Fruit fly (Drosophila melanogaster) whole organism: ENCODE results near the gene CG33557.

Experiments used
- CG8478 ChIP-seq: fragments of >200 bp; optimal IDR thresholded peaks from 2 replicates; lab custom pipeline; 2018; ENCODE audit warnings: inconsistent platforms
- Dll ChIP-seq: fragments of >200 bp; optimal IDR thresholded peaks from 2 replicates; lab custom pipeline; 2017
- EcR ChIP-seq, 2 experiments: fragments of >200 bp; optimal IDR thresholded peaks; 2 replicates each; lab custom pipeline; 2017; ENCODE audit warnings: missing biosample characterization in 2 of 2, missing genetic modification characterization in 2 of 2, missing genetic modification reagents in 2 of 2
- pan ChIP-seq: fragments of >200 bp; optimal IDR thresholded peaks from 2 replicates; lab custom pipeline; 2017
- psq ChIP-seq: fragments of >200 bp; optimal IDR thresholded peaks from 2 replicates; lab custom pipeline; 2017
- usp ChIP-seq: fragments of >200 bp; optimal IDR thresholded peaks from 2 replicates; lab custom pipeline; 2017; ENCODE audit warnings: missing biosample characterization, missing genetic modification characterization, mixed read lengths

The CG33557 gene

DNA sequence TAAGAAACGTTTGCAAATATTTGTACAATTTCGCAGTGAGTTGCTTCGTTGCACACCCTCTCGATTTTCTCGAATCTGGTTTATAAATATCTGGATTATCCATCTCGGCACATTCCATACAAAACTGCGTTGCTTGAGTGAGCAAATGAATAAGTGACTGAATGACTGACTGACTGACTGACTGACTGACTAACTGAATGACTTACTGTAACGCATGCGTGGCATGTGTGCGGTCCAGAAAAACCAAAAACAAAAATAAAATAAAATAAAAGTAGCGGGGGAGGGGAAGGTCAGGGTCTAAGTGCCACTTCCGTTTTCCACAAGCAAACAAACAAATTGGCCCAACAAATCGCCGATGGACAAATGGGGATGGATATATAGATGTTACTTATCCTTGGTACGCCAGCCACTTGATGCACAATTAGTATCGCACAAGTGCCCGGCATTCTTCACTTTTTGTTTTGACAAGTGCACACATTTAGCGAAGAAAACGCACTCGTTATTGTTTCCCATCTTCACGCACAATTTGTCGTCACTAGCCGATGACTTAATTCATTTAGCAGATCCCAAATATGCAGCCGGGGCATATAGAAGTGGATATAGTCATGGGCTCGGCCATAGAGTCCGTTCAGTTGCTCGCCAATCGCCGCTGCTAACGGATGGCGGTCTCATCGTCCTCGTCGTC, at the start of gene CG33557:
TSS of gene CG33557 (plus strand) at position 635 of the 685 bp plus-strand sequence.
- TF ChIP-seq pan (lab: Kevin White, UChicago) (no peak), CG8478 (no peak), Dll (lab: Kevin White, UChicago) (no peak), psq (no peak)

- TF ChIP-seq pan (lab: Kevin White, UChicago) = no peak
- TF ChIP-seq CG8478 = no peak
- no peak for TF ChIP-seq usp
- TF ChIP-seq Dll (lab: Kevin White, UChicago) = no peak
- TF ChIP-seq EcR (GFP tag; optimal IDR thresholded peaks at IDR 0.05; lab: Kevin White, UChicago) = no peak
- no peak for TF ChIP-seq psq
Measured at dm6 chrX:9964778-9965291, 44.2 kb upstream of the CG33557 start, which contains the start of the genes CG1791 and CG1889. Gene CG1791 (minus strand): TSS chrX:9964878. Gene CG1889 (plus strand): TSS chrX:9965241.

- TF ChIP-seq psq (no peak), Dll (lab: Kevin White, UChicago) (no peak), pan (lab: Kevin White, UChicago) (no peak), usp (no peak), EcR (GFP tag; optimal IDR thresholded peaks at IDR 0.05; lab: Kevin White, UChicago) (no peak), CG8478 (no peak)
Measured at dm6 chrX:9975973-9976372, 33.0 kb upstream of the CG33557 start.

DNA sequence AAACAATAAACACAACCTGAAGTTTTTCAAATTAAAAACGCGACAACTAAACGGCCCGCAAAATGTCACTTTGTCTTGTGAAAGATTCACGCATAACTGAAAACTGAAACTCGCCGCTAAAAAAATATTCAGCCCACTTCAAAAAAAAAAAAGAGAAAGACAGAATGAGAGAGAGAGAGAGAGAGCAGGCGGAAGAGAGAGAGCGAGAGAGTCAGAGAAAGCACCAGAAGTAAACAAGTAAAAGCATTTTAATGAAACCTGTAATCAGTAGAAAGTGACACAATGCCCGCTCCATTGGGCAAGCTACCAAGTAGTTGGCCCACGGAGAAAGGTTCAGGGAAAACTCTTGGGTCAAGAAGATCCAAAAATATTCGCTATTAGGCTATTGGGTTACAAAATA, 31.7 kb upstream of the CG33557 start, which contains the start of gene CG43386:
TSS of gene CG43386 (minus strand) at position 101 of the 400 bp plus-strand sequence.
- TF ChIP-seq CG8478 (no peak), Dll (lab: Kevin White, UChicago) (no peak), pan (lab: Kevin White, UChicago) (no peak), usp (no peak), psq (no peak), EcR (GFP tag; optimal IDR thresholded peaks at IDR 0.05; lab: Kevin White, UChicago) (no peak)

DNA sequence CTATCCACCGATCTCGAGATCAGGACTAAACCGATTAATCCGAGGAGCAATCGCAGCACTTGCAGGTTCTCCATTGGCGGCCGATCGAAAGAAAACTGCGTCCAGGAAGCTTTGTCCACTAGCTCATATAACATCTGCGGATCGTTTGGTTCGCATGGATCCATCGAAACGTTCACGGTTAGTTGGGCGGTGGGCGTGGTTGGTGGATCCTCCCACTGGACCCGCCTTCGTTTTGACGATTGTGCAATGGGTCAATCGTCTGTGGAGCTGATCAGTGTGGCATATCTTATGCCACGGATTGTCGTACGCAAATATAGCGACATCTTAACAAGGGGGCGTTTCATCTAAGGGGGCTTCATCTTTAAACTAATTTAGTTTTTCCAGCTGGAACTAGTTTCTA, 28.5 kb upstream of the CG33557 start, which contains the start of gene CG15252:
TSS of gene CG15252 (minus strand) at position 101 of the 400 bp plus-strand sequence.
- TF ChIP-seq pan (lab: Kevin White, UChicago) (no peak), usp (no peak), CG8478 (no peak), psq (no peak), Dll (lab: Kevin White, UChicago) (no peak), EcR (GFP tag; optimal IDR thresholded peaks at IDR 0.05; lab: Kevin White, UChicago) (no peak)

DNA sequence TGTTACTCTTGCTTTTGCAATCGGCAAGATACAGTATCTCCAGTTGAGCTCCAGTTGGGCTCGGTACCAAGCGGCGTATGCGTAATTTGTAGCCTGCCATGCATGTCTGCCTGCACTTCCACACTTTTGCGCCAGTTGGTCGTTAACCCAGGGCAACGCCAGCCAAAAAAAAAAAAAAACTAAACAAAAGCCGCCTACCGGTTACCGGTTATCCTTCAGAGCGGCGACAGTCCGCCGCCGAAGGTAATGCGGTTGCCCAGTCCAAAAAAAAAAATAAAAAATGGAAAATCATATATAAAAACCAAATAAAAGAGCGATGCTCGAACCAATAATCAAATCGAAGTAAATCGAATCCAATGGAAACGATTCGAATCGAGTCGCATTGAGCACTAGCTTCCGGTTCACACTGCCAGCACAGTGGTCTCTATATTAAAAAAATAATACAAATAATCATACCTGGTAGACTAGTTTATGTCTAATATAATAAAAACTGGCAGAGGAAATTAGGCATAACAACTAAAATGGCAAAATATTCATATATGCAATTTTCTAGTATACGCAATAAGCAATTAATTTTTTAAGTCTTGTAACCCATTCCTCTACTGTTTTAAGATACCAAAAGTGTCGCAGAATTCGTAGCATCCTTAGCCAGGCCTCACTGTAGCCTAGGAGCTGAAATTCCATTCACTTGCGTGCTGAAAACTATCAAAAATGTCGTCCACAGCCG, 21.5 kb upstream of the CG33557 start:
- TF ChIP-seq usp (no peak), Dll (lab: Kevin White, UChicago) (no peak), EcR (GFP tag; optimal IDR thresholded peaks at IDR 0.05; lab: Kevin White, UChicago) (no peak), CG8478 (no peak), pan (lab: Kevin White, UChicago) (no peak), psq (no peak)

DNA sequence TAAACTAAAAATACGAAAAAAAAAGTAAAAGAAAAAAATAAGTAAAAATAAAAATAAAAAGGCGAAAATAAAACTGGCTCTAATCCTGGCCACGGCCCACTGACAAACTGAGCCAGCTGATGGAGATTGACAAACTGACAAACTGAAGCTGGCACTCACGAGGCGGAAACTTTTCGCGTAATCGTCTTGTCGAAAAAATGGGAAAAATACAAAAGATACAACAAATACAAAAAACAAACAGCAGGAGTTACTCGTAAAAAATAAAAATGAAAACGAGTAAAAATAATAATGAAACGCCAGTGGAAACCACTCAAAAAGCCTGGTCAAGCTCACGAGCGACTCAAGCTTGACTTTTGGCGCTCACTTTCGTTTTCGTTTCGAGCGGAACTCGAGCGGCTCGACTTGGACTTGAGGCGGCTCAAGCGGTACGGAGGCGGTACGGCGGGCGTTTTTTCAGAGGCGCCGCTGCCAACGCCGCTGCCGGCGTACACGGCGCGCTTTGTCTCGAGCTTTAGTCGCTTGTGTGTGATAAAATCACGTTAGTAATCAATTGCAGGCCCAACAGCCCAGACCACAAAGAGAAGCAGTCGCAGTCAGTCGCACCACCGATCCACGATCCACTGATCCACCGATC, 19.7 kb upstream of the CG33557 start, which contains the start of gene CG32694:
TSS of gene CG32694 (plus strand) at position 537 of the 634 bp plus-strand sequence.
- TF ChIP-seq psq (no peak), EcR (GFP tag; optimal IDR thresholded peaks at IDR 0.05; lab: Kevin White, UChicago) (no peak), CG8478 (no peak), usp (no peak), Dll (lab: Kevin White, UChicago) (no peak), pan (lab: Kevin White, UChicago) (no peak)

dm6 chrX:9991013-9991412, 18.0 kb upstream of the CG33557 start:
- TF ChIP-seq psq = no peak

dm6 chrX:9992934-9993333, 16.1 kb upstream of the CG33557 start:
- no peak for TF ChIP-seq CG8478
- TF ChIP-seq pan (lab: Kevin White, UChicago) = no peak
- no peak for TF ChIP-seq psq
- TF ChIP-seq EcR (GFP tag; optimal IDR thresholded peaks at IDR 0.05; lab: Kevin White, UChicago) = no peak
- no peak for TF ChIP-seq Dll (lab: Kevin White, UChicago)
- TF ChIP-seq usp = no peak

DNA sequence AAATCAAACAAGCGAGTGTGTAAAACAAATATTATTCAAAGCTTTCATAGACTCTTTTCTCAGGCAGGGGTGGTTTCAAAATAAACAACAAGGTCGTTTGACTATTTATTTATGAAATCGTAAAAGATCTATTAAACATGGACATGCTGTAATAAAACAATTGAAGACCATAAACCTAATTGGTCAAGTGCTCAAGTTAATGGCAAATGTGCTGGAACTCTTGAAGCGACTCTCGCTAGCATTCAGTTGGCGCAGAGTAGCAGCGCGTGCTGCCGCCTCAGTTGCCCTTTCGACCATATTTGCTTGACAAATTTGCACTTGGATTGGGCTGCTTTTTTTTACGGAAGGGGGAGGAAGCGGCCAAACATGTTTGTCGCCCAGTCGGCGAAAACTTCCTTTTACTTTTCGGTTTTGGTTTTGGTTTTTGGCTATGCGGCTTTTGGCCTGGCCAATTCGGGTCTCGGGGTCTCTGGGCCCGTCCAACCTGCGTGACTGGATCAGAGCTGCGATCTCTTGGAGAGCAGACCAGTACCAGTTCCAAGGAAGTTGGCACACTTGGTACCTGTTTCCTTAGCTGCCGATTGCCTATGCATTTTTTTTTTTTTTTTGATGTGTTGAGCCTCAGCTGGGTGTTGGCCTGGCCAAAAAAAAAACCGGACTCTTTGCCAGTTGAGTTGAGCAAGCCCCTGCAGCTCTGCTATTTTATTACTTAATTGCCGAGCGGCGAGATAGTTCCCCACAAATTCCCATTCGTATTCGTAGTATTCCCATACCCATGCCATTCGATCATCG, 15.4 kb upstream of the CG33557 start:
- TF ChIP-seq pan (lab: Kevin White, UChicago) (no peak), usp (no peak), CG8478 (no peak), EcR (GFP tag; optimal IDR thresholded peaks at IDR 0.05; lab: Kevin White, UChicago) (no peak), Dll (lab: Kevin White, UChicago) (no peak), psq (no peak)

dm6 chrX:10009794-10010614, 994 bp downstream of the CG33557 start, which contains the start of gene Dna2:
Gene Dna2 (plus strand): TSS chrX:10010481.
- TF ChIP-seq pan (lab: Kevin White, UChicago) = no peak
- TF ChIP-seq usp = no peak
- no peak for TF ChIP-seq Dll (lab: Kevin White, UChicago)
- TF ChIP-seq psq = no peak
- no peak for TF ChIP-seq EcR (GFP tag; optimal IDR thresholded peaks at IDR 0.05; lab: Kevin White, UChicago)
- no peak for TF ChIP-seq CG8478
